Worm (Caenorhabditis elegans) whole organism, late embryonic: ENCODE data around the gene C30H6.8.

Experiments
- ceh-22 ChIP-seq: sonication (generic microtip); optimal IDR thresholded peaks from 2 replicates; lab custom pipeline; 2017; ENCODE audit warnings: missing biosample characterization, missing genetic modification characterization
- ceh-6 ChIP-seq: fragments of 200-800 bp; sonication (Bioruptor generic); optimal IDR thresholded peaks from 2 replicates; lab custom pipeline; 2018; ENCODE audit warnings: mild to moderate bottlenecking, missing genetic modification characterization, missing compliant biosample characterization
- ceh-9 ChIP-seq: sonication (generic microtip); optimal IDR thresholded peaks from 2 replicates; lab custom pipeline; 2016; ENCODE audit warnings: mild to moderate bottlenecking, missing genetic modification characterization, inconsistent platforms, missing compliant biosample characterization
- lin-11 ChIP-seq: fragments of 200-800 bp; sonication (Bioruptor generic); optimal IDR thresholded peaks from 2 replicates; lab custom pipeline; 2018; ENCODE audit warnings: mild to moderate bottlenecking, missing genetic modification characterization, missing compliant biosample characterization
- nhr-11 ChIP-seq: fragments of 150-350 bp; optimal IDR thresholded peaks from 2 replicates; lab custom pipeline; 2014; ENCODE audit warnings: missing biosample characterization, missing genetic modification characterization
- nhr-232 ChIP-seq: sonication (generic microtip); optimal IDR thresholded peaks from 2 replicates; lab custom pipeline; 2016; ENCODE audit warnings: missing genetic modification characterization, missing compliant biosample characterization
- pax-1 ChIP-seq: fragments of 150-350 bp; optimal IDR thresholded peaks from 2 replicates; lab custom pipeline; 2014; ENCODE audit warnings: missing biosample characterization, missing genetic modification characterization
- pqm-1 ChIP-seq: sonication (generic microtip); optimal IDR thresholded peaks from 2 replicates; lab custom pipeline; 2016; ENCODE audit warnings: missing genetic modification characterization, missing compliant biosample characterization
- rnt-1 ChIP-seq: sonication (generic microtip); optimal IDR thresholded peaks from 2 replicates; lab custom pipeline; 2016; ENCODE audit warnings: missing genetic modification characterization, missing compliant biosample characterization

- TF ChIP-seq ceh-22 (tag; lab: Kevin White, UChicago) (no peak), nhr-232 (tag; lab: Kevin White, UChicago) (no peak), ceh-9 (tag; lab: Kevin White, UChicago) (no peak), pax-1 (tag; lab: Kevin White, UChicago) (no peak), lin-11 (tag; lab: Kevin White, UChicago) (no peak), ceh-6 (GFP tag; lab: Kevin White, UChicago) (no peak), pqm-1 (tag; lab: Kevin White, UChicago) (no peak), rnt-1 (tag; lab: Kevin White, UChicago) (no peak), nhr-11 (tag; lab: Kevin White, UChicago) (no peak)
These were observed 30.5 kb upstream of the C30H6.8 start, which contains the start of gene clec-199 for ce11 chrIV:17351586-17351985.
